Fruit fly (Drosophila melanogaster): ENCODE results near the gene Hs6st.

Gene Hs6st

DNA sequence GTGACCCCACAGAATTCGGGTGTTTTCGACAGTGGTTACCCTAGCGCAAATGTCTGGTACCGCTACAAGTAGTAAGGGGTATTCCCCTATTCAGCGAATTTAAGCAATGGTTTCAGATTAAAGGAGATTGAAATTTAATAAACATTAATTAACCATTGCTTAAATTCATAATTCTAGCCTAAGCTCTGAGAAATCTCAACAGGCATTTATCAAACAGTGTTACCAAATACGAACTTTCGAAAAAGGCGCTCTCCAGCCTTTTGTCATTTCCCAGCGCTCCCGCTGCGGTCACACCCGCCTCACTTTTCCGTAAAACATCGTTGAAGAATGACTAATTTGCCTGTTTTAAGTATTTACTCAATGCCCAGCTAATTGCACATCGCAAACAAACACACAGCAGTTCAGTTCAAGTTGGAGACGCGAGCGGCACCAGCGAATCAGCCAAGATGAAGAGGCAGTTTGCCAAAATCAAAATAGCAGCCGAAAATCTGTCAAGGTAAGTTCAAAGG is 103.4 kb downstream of the Hs6st start, which contains the start of the genes Surf6 and RhoGAP92B (continued):
- TF ChIP-seq Abd-B (GFP tag; optimal IDR thresholded peaks at IDR 0.05) (no peak), CG9705 (GFP tag; optimal IDR thresholded peaks at IDR 0.05) (peak; percentile 48), Hr83 (GFP tag; optimal IDR thresholded peaks at IDR 0.05; ENCODE audit: poor library complexity, severe bottlenecking) (peak; percentile 74), OdsH (GFP tag; optimal IDR thresholded peaks at IDR 0.05) (peak; percentile 37)

DNA sequence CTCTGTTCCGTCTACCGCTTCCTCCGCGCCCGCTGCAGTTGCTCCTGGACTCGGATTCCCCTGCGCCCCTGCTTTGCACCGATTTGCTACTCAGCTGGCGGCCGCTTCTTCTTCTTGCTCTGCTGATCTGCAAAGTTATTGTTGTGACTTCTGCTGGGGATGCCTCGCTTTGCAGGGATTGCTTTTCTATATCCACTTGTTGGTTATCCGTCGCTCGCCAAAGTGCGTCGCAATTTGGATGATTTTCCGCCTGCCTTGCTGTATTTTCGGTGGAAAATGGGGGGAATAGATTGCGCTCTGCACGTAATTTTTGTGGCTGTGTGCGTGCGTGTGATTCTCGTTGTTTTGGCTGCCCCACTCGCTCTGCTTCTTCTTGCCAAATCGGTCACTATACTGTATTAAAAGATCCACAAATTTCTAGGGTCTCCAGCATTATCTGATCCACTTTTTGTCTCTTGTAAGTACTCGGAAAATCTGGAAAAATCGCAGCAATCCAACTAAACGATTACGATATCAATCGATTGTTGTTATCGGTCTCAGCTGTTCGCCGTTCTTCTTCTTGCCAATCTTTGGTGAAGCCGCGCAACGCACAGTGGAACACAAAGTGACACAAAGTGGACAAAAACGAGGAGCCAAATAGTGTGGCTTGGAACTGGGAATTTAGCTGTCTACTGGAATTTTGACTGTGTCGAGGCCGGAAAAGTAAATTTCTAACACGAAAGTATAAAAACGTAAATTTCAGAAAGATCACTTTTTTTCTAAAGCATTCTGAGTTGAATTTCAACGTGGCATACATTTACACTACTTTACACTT is 105.2 kb downstream of the Hs6st start, which contains the start of gene ClpX:
Gene ClpX (minus strand): TSS at position 764 of the 814 bp plus-strand sequence.
- no peak for TF ChIP-seq OdsH (GFP tag; optimal IDR thresholded peaks at IDR 0.05)
- no peak for TF ChIP-seq dsf (GFP tag; optimal IDR thresholded peaks at IDR 0.05; ENCODE audit: borderline replicate concordance)
- no peak for TF ChIP-seq h (GFP tag; optimal IDR thresholded peaks at IDR 0.05)
- TF ChIP-seq woc (GFP tag; optimal IDR thresholded peaks at IDR 0.05), result peak; percentile 77
- no peak for TF ChIP-seq GATAd (GFP tag; optimal IDR thresholded peaks at IDR 0.05)
- no peak for TF ChIP-seq ey (GFP tag; optimal IDR thresholded peaks at IDR 0.05)
- TF ChIP-seq Dfd (GFP tag; optimal IDR thresholded peaks at IDR 0.05), result no peak
- TF ChIP-seq Rel (GFP tag; optimal IDR thresholded peaks at IDR 0.05), result no peak
- TF ChIP-seq Rel (tag; optimal IDR thresholded peaks at IDR 0.05), result peak; percentile 63
- TF ChIP-seq Abd-B (GFP tag; optimal IDR thresholded peaks at IDR 0.05), result no peak
- TF ChIP-seq CrebA (GFP tag; optimal IDR thresholded peaks at IDR 0.05; ENCODE audit: borderline replicate concordance), result no peak
- TF ChIP-seq CG32264 (GFP tag; optimal IDR thresholded peaks at IDR 0.05), result no peak
- TF ChIP-seq jim (GFP tag; optimal IDR thresholded peaks at IDR 0.05), result no peak
- TF ChIP-seq Jra (GFP tag; optimal IDR thresholded peaks at IDR 0.05), result no peak
- no peak for TF ChIP-seq Hr83 (GFP tag; optimal IDR thresholded peaks at IDR 0.05; ENCODE audit: poor library complexity, severe bottlenecking)
- peak; percentile 77 for TF ChIP-seq Myc (optimal IDR thresholded peaks at IDR 0.05)
- no peak for TF ChIP-seq sv (GFP tag; optimal IDR thresholded peaks at IDR 0.05)
- no peak for TF ChIP-seq Hr78 (GFP tag; optimal IDR thresholded peaks at IDR 0.05)
- TF ChIP-seq Sp1 (GFP tag; optimal IDR thresholded peaks at IDR 0.05), result no peak
- no peak for TF ChIP-seq psq (GFP tag; optimal IDR thresholded peaks at IDR 0.05)
- no peak for TF ChIP-seq foxo (GFP tag; optimal IDR thresholded peaks at IDR 0.05)
- TF ChIP-seq pan (optimal IDR thresholded peaks at IDR 0.05), result no peak
- TF ChIP-seq Dif (GFP tag; optimal IDR thresholded peaks at IDR 0.05; ENCODE audit: partially characterized antibody), result no peak
- no peak for TF ChIP-seq br (GFP tag; optimal IDR thresholded peaks at IDR 0.05)
- TF ChIP-seq dl (GFP tag; optimal IDR thresholded peaks at IDR 0.05; ENCODE audit: insufficient read depth in 1 of 2, partially characterized antibody in 2 of 2), result no peak
- no peak for TF ChIP-seq usp (GFP tag; optimal IDR thresholded peaks at IDR 0.05)
- no peak for TF ChIP-seq brk (GFP tag; optimal IDR thresholded peaks at IDR 0.05)

DNA sequence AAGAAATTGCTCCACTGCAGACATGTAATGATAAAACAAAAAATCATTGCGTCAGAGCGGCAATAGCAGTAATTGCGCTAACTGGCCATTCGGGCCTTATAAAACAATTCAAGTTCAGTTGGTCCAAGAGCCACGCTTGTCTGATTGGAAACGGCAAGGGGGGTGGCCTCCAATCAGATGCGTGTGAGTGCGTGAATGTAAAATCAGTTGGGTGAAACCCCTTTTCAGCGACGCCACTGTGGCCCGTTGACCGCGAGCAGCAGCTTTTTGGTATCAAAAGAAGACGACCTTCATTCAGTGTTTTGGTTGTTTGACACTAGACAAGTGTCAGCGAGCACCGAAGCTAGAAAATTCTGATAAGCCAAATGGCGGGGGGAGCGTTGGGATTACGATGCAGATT is 106.0 kb downstream of the Hs6st start:
- no peak for TF ChIP-seq jim (GFP tag; optimal IDR thresholded peaks at IDR 0.05)

DNA sequence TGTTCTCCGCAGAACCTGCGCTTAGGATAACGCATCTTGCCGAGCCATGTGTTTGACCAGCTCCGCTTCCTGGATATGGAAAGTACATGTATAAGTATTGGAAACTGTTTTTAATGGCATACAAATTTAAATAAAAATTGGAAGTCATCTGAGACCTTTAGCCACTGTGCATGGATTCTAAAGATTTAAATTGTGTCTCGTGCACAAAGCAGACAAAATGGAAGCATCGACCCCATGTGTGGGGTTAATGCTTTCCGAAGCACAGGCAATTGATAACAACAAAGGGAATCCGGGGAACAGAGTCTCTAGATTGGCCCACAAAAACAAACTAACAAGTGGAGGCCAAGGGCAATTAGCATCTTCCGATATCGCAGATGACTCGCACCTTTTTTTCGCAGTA is 106.6 kb downstream of the Hs6st start:
- TF ChIP-seq foxo (GFP tag; optimal IDR thresholded peaks at IDR 0.05) (no peak), Rel (GFP tag; optimal IDR thresholded peaks at IDR 0.05) (no peak), Rel (tag; optimal IDR thresholded peaks at IDR 0.05) (peak; percentile 62), Hnf4 (GFP tag; optimal IDR thresholded peaks at IDR 0.05) (no peak), rgr (GFP tag; optimal IDR thresholded peaks at IDR 0.05) (no peak), Hr78 (GFP tag; optimal IDR thresholded peaks at IDR 0.05) (no peak)

DNA sequence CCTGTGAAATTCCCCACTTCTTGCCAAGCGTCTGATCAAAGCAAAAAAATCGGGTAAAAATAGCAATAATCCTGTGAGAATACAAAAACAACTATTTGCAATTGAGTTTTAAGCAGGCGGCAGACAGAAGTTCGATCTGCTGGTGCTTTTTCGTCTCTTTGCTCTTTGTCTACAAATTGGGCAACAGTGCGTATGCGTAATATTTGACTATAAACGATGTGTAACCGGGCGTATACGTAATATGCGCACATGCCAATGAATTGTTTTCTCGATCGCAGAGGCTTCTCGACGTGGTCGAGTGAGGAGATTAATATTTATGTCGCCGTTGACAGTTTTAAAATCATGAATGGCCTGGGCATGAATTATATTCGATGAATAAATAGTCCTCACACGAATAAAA is 113.0 kb downstream of the Hs6st start:
- TF ChIP-seq dsf (GFP tag; optimal IDR thresholded peaks at IDR 0.05; ENCODE audit: borderline replicate concordance) (no peak), Myc (optimal IDR thresholded peaks at IDR 0.05) (no peak), CrebA (GFP tag; optimal IDR thresholded peaks at IDR 0.05; ENCODE audit: borderline replicate concordance) (no peak), Abd-B (GFP tag; optimal IDR thresholded peaks at IDR 0.05) (no peak), psq (GFP tag; optimal IDR thresholded peaks at IDR 0.05) (no peak), HLH106 (tag; optimal IDR thresholded peaks at IDR 0.05) (no peak), dl (GFP tag; optimal IDR thresholded peaks at IDR 0.05; ENCODE audit: insufficient read depth in 1 of 2, partially characterized antibody in 2 of 2) (no peak), Mio (GFP tag; optimal IDR thresholded peaks at IDR 0.05) (no peak), sage (GFP tag; optimal IDR thresholded peaks at IDR 0.05) (no peak), lola (GFP tag; optimal IDR thresholded peaks at IDR 0.05) (no peak), Hr83 (GFP tag; optimal IDR thresholded peaks at IDR 0.05; ENCODE audit: poor library complexity, severe bottlenecking) (no peak), N (GFP tag; optimal IDR thresholded peaks at IDR 0.05) (no peak), sv (GFP tag; optimal IDR thresholded peaks at IDR 0.05) (no peak), ey (GFP tag; optimal IDR thresholded peaks at IDR 0.05) (no peak), h (GFP tag; optimal IDR thresholded peaks at IDR 0.05) (no peak), Rel (GFP tag; optimal IDR thresholded peaks at IDR 0.05) (no peak), Rel (tag; optimal IDR thresholded peaks at IDR 0.05) (no peak)

Measured in whole organism, wandering third instar larva.